Worm (Caenorhabditis elegans): Measurements from ENCODE around the gene sdc-3.

DNA sequence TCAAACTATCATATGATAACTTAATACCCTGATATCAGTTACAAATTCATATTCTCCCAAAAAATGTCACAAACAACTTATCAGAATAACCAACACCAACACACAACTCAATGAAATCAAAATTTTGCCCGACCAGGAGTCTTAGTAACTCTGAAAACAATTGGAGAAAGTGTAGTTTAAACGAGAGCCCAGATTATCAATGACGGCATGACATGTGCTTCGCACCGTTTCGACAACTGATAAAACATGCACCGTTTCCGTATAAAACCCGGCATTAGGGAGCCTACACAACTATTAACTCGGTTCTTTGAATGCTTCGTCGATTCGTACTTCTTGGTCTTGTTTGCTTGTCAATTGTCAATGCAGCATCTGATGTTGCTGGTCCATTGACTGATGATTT is 54.4 kb downstream of the sdc-3 start, which contains the start of gene fil-1:
- no peak for TF ChIP-seq mel-28 (tag; optimal IDR thresholded peaks at IDR 0.05; ENCODE audit: borderline replicate concordance)
- no peak for TF ChIP-seq sdz-38 (tag; optimal IDR thresholded peaks at IDR 0.05)
- TF ChIP-seq mxl-1 (tag; optimal IDR thresholded peaks at IDR 0.05): no peak
